Worm (Caenorhabditis elegans): Measurements from ENCODE around the gene tmem-218.
"Not testable (repeated sequence)": the region's sequence is repeated elsewhere in the genome, so short reads cannot be mapped to it uniquely, and the experiment has no call there.

ce11 chrX:17649380-17649779 is at the start of gene tmem-218:
- TF ChIP-seq nhr-76 (tag; optimal IDR thresholded peaks at IDR 0.05); unc-62 (GFP tag; optimal IDR thresholded peaks at IDR 0.05); sem-2 (GFP tag; optimal IDR thresholded peaks at IDR 0.05); unc-39 (tag; optimal IDR thresholded peaks at IDR 0.05); pha-4 (tag; optimal IDR thresholded peaks at IDR 0.05); ztf-11 (tag; optimal IDR thresholded peaks at IDR 0.05); elt-3 (tag; optimal IDR thresholded peaks at IDR 0.05); mab-5 (tag; optimal IDR thresholded peaks at IDR 0.05): not testable (repeated sequence)
